Worm (Caenorhabditis elegans): ENCODE results near the gene hsp-90.

Gene hsp-90

ce11 chrV:14684359-14685312 is at the start of gene hsp-90:
TSS of gene hsp-90 (plus strand) at chrV:14684918.
- TF ChIP-seq elt-3 (tag; optimal IDR thresholded peaks at IDR 0.05) (no peak), ceh-83 (GFP tag; optimal IDR thresholded peaks at IDR 0.05) (no peak), lin-13 (tag; optimal IDR thresholded peaks at IDR 0.05) (no peak), unc-120 (tag; optimal IDR thresholded peaks at IDR 0.05; ENCODE audit: poor library complexity, severe bottlenecking) (no peak), ceh-39 (tag; optimal IDR thresholded peaks at IDR 0.05) (no peak), sptf-1 (tag; optimal IDR thresholded peaks at IDR 0.05) (no peak), nhr-2 (tag; optimal IDR thresholded peaks at IDR 0.05) (no peak), tbx-8 (GFP tag; optimal IDR thresholded peaks at IDR 0.05) (no peak), nhr-237 (tag; optimal IDR thresholded peaks at IDR 0.05) (no peak), ham-2 (GFP tag; optimal IDR thresholded peaks at IDR 0.05) (no peak), zip-8 (tag; optimal IDR thresholded peaks at IDR 0.05) (no peak), hlh-1 (tag; optimal IDR thresholded peaks at IDR 0.05) (no peak), ztf-11 (tag; optimal IDR thresholded peaks at IDR 0.05) (no peak), lin-32 (GFP tag; optimal IDR thresholded peaks at IDR 0.05) (no peak), mep-1 (tag; optimal IDR thresholded peaks at IDR 0.05) (no peak)

DNA sequence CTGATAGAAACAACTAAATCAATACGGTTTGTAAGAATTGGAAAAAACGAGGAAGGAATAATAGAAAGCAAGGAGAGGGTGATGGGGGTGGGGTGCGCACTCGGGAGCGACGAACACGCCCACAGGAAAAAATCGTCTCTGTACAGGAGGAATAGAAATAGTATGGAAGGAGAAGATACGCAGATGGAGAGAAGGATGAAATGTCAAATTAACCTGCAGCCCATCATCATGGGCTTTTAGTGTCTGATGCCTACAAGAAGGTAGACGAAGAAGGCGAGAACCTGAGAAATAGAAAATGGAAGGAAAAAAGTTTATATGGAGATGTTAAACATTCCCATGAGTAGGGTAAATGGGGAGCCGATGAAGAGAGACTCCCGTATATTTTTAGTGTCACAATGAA is 49.6 kb upstream of the hsp-90 start, which contains the start of gene F43D2.6:
F43D2.6 (minus strand) TSS at position 62 of the 400 bp plus-strand sequence.
- TF ChIP-seq sptf-1 (tag; optimal IDR thresholded peaks at IDR 0.05) (no peak), lin-32 (GFP tag; optimal IDR thresholded peaks at IDR 0.05) (no peak), mab-5 (tag; optimal IDR thresholded peaks at IDR 0.05) (no peak), zip-8 (tag; optimal IDR thresholded peaks at IDR 0.05) (no peak), elt-1 (tag; optimal IDR thresholded peaks at IDR 0.05; ENCODE audit: borderline replicate concordance, insufficient read depth) (no peak), elt-3 (tag; optimal IDR thresholded peaks at IDR 0.05) (no peak), blmp-1 (tag; optimal IDR thresholded peaks at IDR 0.05) (no peak), ham-2 (GFP tag; optimal IDR thresholded peaks at IDR 0.05) (no peak), bed-3 (GFP tag; optimal IDR thresholded peaks at IDR 0.05) (no peak), M03D4.4 (tag; optimal IDR thresholded peaks at IDR 0.05) (no peak), tbx-8 (GFP tag; optimal IDR thresholded peaks at IDR 0.05) (no peak)

DNA sequence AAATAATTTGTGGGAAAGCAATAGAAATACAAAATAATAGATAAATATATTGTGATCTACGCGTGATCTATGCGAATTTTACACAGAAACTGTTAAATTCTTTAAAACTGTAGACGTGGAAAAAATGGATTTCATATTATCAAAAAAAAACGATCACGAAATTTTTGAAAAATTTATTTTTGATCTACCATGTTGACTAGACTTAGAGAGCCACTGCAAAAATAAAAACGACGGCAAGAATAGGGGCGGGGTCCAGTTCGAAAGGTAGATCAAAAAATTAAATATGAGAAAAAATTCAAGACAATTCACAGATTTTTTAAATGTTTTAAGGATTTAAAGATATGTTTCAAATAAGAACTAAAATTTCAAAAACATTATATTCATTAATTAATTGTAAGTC is 46.6 kb upstream of the hsp-90 start:
- TF ChIP-seq nhr-76 (tag; optimal IDR thresholded peaks at IDR 0.05) = no peak

DNA sequence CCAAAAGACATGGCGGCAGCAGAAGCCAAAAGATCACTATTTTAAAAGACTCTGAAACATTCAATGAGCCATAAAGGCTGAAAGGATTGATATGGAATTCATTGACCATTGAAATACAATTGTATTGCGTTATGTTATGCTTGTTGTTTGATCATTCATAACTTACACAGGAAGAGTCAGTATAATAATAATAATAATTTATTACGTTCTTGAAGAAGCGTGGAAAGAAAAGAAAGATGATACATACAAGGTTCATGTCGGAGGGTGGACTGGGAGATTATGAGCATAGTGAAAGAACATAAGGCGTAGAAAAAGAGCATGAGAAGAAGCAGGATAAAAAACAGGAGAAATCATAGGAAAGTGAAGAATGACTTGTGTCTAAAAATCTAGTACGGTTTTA is 44.6 kb upstream of the hsp-90 start, which contains the start of gene F43D2.7:
F43D2.7 (minus strand) TSS at position 101 of the 400 bp plus-strand sequence.
- TF ChIP-seq ceh-43 (GFP tag; optimal IDR thresholded peaks at IDR 0.05) = no peak
- no peak for TF ChIP-seq bed-3 (GFP tag; optimal IDR thresholded peaks at IDR 0.05)
- no peak for TF ChIP-seq sptf-1 (tag; optimal IDR thresholded peaks at IDR 0.05)
- TF ChIP-seq ceh-83 (GFP tag; optimal IDR thresholded peaks at IDR 0.05) = no peak
- TF ChIP-seq M03D4.4 (tag; optimal IDR thresholded peaks at IDR 0.05) = no peak
- no peak for TF ChIP-seq flh-1 (GFP tag; optimal IDR thresholded peaks at IDR 0.05)
- TF ChIP-seq ces-1 (GFP tag; optimal IDR thresholded peaks at IDR 0.05) = no peak
- TF ChIP-seq unc-39 (tag; optimal IDR thresholded peaks at IDR 0.05) = no peak
- no peak for TF ChIP-seq mep-1 (tag; optimal IDR thresholded peaks at IDR 0.05)
- no peak for TF ChIP-seq ceh-39 (tag; optimal IDR thresholded peaks at IDR 0.05)
- no peak for TF ChIP-seq nhr-28 (tag; optimal IDR thresholded peaks at IDR 0.05)
- no peak for TF ChIP-seq sem-2 (GFP tag; optimal IDR thresholded peaks at IDR 0.05)
- TF ChIP-seq mab-5 (tag; optimal IDR thresholded peaks at IDR 0.05) = no peak
- no peak for TF ChIP-seq unc-62 (GFP tag; optimal IDR thresholded peaks at IDR 0.05)
- no peak for TF ChIP-seq snpc-4 (tag; optimal IDR thresholded peaks at IDR 0.05)

DNA sequence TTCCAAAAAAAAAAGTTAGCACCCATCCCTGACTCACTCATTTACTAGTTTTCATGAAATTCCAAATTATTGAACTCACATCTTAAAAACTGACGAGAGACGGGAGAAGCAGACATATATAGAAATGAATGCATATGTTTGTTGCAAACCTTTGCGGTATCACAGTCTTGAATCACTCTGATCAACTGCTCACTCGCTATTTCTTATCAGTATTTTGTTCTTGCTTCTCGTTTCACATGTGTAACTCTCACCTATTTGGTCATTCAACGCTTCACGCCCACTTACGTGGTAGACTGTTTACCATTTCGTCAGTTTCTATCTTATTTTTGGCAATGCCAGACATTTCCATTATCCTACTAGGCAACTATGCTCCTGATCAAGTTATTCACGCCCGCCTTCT is 43.9 kb upstream of the hsp-90 start, which contains the start of gene C54G10.1:
C54G10.1 (plus strand) TSS at position 333 of the 400 bp plus-strand sequence.
- TF ChIP-seq ceh-39 (tag; optimal IDR thresholded peaks at IDR 0.05) = no peak
- TF ChIP-seq pha-4 (tag; optimal IDR thresholded peaks at IDR 0.05) = no peak
- TF ChIP-seq sptf-1 (tag; optimal IDR thresholded peaks at IDR 0.05) = no peak
- TF ChIP-seq nhr-28 (tag; optimal IDR thresholded peaks at IDR 0.05) = no peak
- no peak for TF ChIP-seq ham-2 (GFP tag; optimal IDR thresholded peaks at IDR 0.05)

Measured in whole organism, mixed stage, embryonic.